Fruit fly (Drosophila melanogaster): Measurements from ENCODE around the gene CG10747.

- TF ChIP-seq psq (optimal IDR thresholded peaks at IDR 0.05) (no peak), Sin3A (optimal IDR thresholded peaks at IDR 0.05) (no peak)
These were observed 30.0 kb downstream of the CG10747 start, which contains the start of the genes barr and lok for dm6 chr2L:20061018-20061657.
